Fruit fly (Drosophila melanogaster) Kc167 (cell line): ENCODE data around the gene CG1695.

ENCODE experiments used
- Myc ChIP-seq: fragments of >200 bp; optimal IDR thresholded peaks from 2 replicates; lab custom pipeline; 2017; ENCODE audit warnings: missing external identifiers
- Sin3A ChIP-seq: fragments of >200 bp; optimal IDR thresholded peaks from 2 replicates; lab custom pipeline; 2018; ENCODE audit warnings: missing external identifiers
- h ChIP-seq: fragments of >200 bp; optimal IDR thresholded peaks from 3 replicates; lab custom pipeline; 2018; ENCODE audit warnings: missing external identifiers
- insv ChIP-seq: fragments of >200 bp; optimal IDR thresholded peaks from 3 replicates; lab custom pipeline; 2018; ENCODE audit warnings: missing external identifiers
- psq ChIP-seq: fragments of >200 bp; optimal IDR thresholded peaks from 2 replicates; lab custom pipeline; 2017; ENCODE audit warnings: missing external identifiers
- ttk ChIP-seq: sonication (Bioruptor generic); optimal IDR thresholded peaks from 2 replicates; lab custom pipeline; 2017; ENCODE audit warnings: missing external identifiers

dm6 chrX:20393580-20393979 lies 40.2 kb upstream of the CG1695 start, which contains the start of gene Syx16:
- TF ChIP-seq Sin3A (lab: Kevin White, UChicago) = no peak
- TF ChIP-seq Myc = no peak
- no peak for TF ChIP-seq ttk
- no peak for TF ChIP-seq insv
- TF ChIP-seq psq (lab: Kevin White, UChicago) = no peak
- TF ChIP-seq h (lab: Kevin White, UChicago) = no peak
